Fruit fly (Drosophila melanogaster): ENCODE measurements around the gene CG15387.

CG15387 gene

dm6 chr2L:2196590-2197474, 29.3 kb downstream of the CG15387 start (continued):
- peak; percentile 32 for TF ChIP-seq Lpt (GFP tag; optimal IDR thresholded peaks at IDR 0.05)
- TF ChIP-seq psq (GFP tag; optimal IDR thresholded peaks at IDR 0.05): no peak
- TF ChIP-seq Stat92E (GFP tag; optimal IDR thresholded peaks at IDR 0.05): peak in 1 of 3 experiments; percentile 97
- no peak for TF ChIP-seq CG12236 (GFP tag; optimal IDR thresholded peaks at IDR 0.05)
- TF ChIP-seq CG17829 (tag; optimal IDR thresholded peaks at IDR 0.05): peak; percentile 41
- TF ChIP-seq gem (tag; optimal IDR thresholded peaks at IDR 0.05): peak; percentile 77
- peak; percentile 24 for TF ChIP-seq tin (GFP tag; optimal IDR thresholded peaks at IDR 0.05)
- TF ChIP-seq CG11456 (GFP tag; IDR thresholded peaks at IDR 0.05): no peak
- peak; percentile 87 for TF ChIP-seq CG15479 (GFP tag; optimal IDR thresholded peaks at IDR 0.05)
- TF ChIP-seq gt (GFP tag; IDR thresholded peaks at IDR 0.05): no peak
- TF ChIP-seq pfk (GFP tag; optimal IDR thresholded peaks at IDR 0.05): peak; percentile 24
- peak; percentile 94 for TF ChIP-seq CG12769 (tag; optimal IDR thresholded peaks at IDR 0.05)
- TF ChIP-seq oc (tag; optimal IDR thresholded peaks at IDR 0.05): no peak
- no peak for TF ChIP-seq cato (GFP tag; optimal IDR thresholded peaks at IDR 0.05; ENCODE audit: borderline replicate concordance)
- TF ChIP-seq odd (GFP tag; optimal IDR thresholded peaks at IDR 0.05): peak; percentile 38
- peak; percentile 98 for TF ChIP-seq abd-A (tag; optimal IDR thresholded peaks at IDR 0.05)
- no peak for TF ChIP-seq Dll (GFP tag; IDR thresholded peaks at IDR 0.05; ENCODE audit: partially characterized antibody)
- TF ChIP-seq CG10147 (GFP tag; optimal IDR thresholded peaks at IDR 0.05): peak; percentile 26
- peak; percentile 55 for TF ChIP-seq schlank (tag; optimal IDR thresholded peaks at IDR 0.05)
- TF ChIP-seq Doc3 (GFP tag; IDR thresholded peaks at IDR 0.05; ENCODE audit: partially characterized antibody): no peak
- TF ChIP-seq CG12299 (tag; optimal IDR thresholded peaks at IDR 0.05): peak; percentile 20
- peak; percentile 57 for TF ChIP-seq scrt (GFP tag; optimal IDR thresholded peaks at IDR 0.05)
- peak; percentile 93 for TF ChIP-seq CG13894 (tag; optimal IDR thresholded peaks at IDR 0.05)

dm6 chr2L:2195328-2195727, 30.8 kb downstream of the CG15387 start:
- TF ChIP-seq pita (GFP tag; optimal IDR thresholded peaks at IDR 0.05): peak; percentile 37
- TF ChIP-seq insv (GFP tag; optimal IDR thresholded peaks at IDR 0.05): peak in 1 of 2 experiments; percentile 53
- no peak for TF ChIP-seq inv (GFP tag; IDR thresholded peaks at IDR 0.05; ENCODE audit: partially characterized antibody)
- peak; percentile 16 for TF ChIP-seq zen (tag; optimal IDR thresholded peaks at IDR 0.05)

- no peak for TF ChIP-seq CG30431 (GFP tag; optimal IDR thresholded peaks at IDR 0.05)
- TF ChIP-seq seq (GFP tag; IDR thresholded peaks at IDR 0.05): no peak
- peak; percentile 66 for TF ChIP-seq CG13894 (tag; optimal IDR thresholded peaks at IDR 0.05)
- TF ChIP-seq BtbVII (GFP tag; optimal IDR thresholded peaks at IDR 0.05): no peak
- no peak for TF ChIP-seq oc (tag; optimal IDR thresholded peaks at IDR 0.05)
- no peak for TF ChIP-seq jigr1 (GFP tag; IDR thresholded peaks at IDR 0.05)
- no peak for TF ChIP-seq hth (optimal IDR thresholded peaks at IDR 0.05)
- TF ChIP-seq CG34376 (GFP tag; optimal IDR thresholded peaks at IDR 0.05): no peak
- TF ChIP-seq CG2678 (tag; optimal IDR thresholded peaks at IDR 0.05): no peak
- TF ChIP-seq al (GFP tag; IDR thresholded peaks at IDR 0.05): no peak
- peak; percentile 12 for TF ChIP-seq Deaf1 (tag; optimal IDR thresholded peaks at IDR 0.05)
- no peak for TF ChIP-seq chm (GFP tag; IDR thresholded peaks at IDR 0.05)
- no peak for TF ChIP-seq psq (GFP tag; optimal IDR thresholded peaks at IDR 0.05)
- TF ChIP-seq HLH54F (GFP tag; optimal IDR thresholded peaks at IDR 0.05): no peak
- TF ChIP-seq peb (GFP tag; IDR thresholded peaks at IDR 0.05): no peak
- TF ChIP-seq pb (GFP tag; optimal IDR thresholded peaks at IDR 0.05): no peak
- no peak for TF ChIP-seq CG6765 (GFP tag; optimal IDR thresholded peaks at IDR 0.05)
- no peak for TF ChIP-seq CG1233 (GFP tag; optimal IDR thresholded peaks at IDR 0.05)
- no peak for TF ChIP-seq org-1 (GFP tag; optimal IDR thresholded peaks at IDR 0.05)
- no peak for TF ChIP-seq Tbp (GFP tag; optimal IDR thresholded peaks at IDR 0.05)
- TF ChIP-seq sd (tag; optimal IDR thresholded peaks at IDR 0.05): peak; percentile 22
- no peak for TF ChIP-seq mam (GFP tag; optimal IDR thresholded peaks at IDR 0.05)
Observed at dm6 chr2L:2194305-2194828, 31.7 kb downstream of the CG15387 start.

Measured in whole organism, embryonic.